Fruit fly (Drosophila melanogaster) whole organism, embryonic: ENCODE measurements around the gene CG11000.

Experiments
- Ada2b ChIP-seq: fragments of 200-800 bp; sonication (Bioruptor generic); IDR thresholded peaks from 2 replicates; pipeline ENCODE4 v1.3.6; 2022; ENCODE audit warnings: missing biosample characterization, missing genetic modification characterization
- Aef1 ChIP-seq: fragments of 200-800 bp; sonication (Bioruptor generic); IDR thresholded peaks from 3 replicates; pipeline ENCODE4 v1.3.6; 2022; ENCODE audit warnings: missing biosample characterization, missing genetic modification characterization
- CG10274 ChIP-seq: fragments of 200-800 bp; sonication (Bioruptor generic); optimal IDR thresholded peaks from 3 replicates; lab custom pipeline; 2017; ENCODE audit warnings: missing biosample characterization, mild to moderate bottlenecking, missing genetic modification characterization
- CG12769 ChIP-seq: fragments of 200-800 bp; sonication (Bioruptor generic); optimal IDR thresholded peaks from 2 replicates; lab custom pipeline; 2019; ENCODE audit warnings: missing biosample characterization, mild to moderate bottlenecking, missing genetic modification characterization, moderate library complexity
- CG16779 ChIP-seq: fragments of 200-800 bp; sonication (Bioruptor generic); IDR thresholded peaks from 2 replicates; pipeline ENCODE4 v1.3.6; 2022; ENCODE audit warnings: missing biosample characterization, missing genetic modification characterization
- CG16863 ChIP-seq: fragments of 200-800 bp; sonication (Bioruptor generic); optimal IDR thresholded peaks from 3 replicates; lab custom pipeline; 2016; ENCODE audit warnings: missing biosample characterization, missing genetic modification characterization
- CG18599 ChIP-seq: fragments of 200-800 bp; sonication (Bioruptor generic); optimal IDR thresholded peaks from 3 replicates; lab custom pipeline; 2017; ENCODE audit warnings: missing biosample characterization, missing genetic modification characterization, mild to moderate bottlenecking, moderate library complexity, missing genetic modification reagents
- CG34376 ChIP-seq: fragments of 200-800 bp; sonication (Bioruptor generic); optimal IDR thresholded peaks from 2 replicates; lab custom pipeline; 2018; ENCODE audit warnings: missing biosample characterization, mild to moderate bottlenecking, missing genetic modification characterization
- CG43689 ChIP-seq: fragments of 200-800 bp; sonication (Bioruptor generic); IDR thresholded peaks from 2 replicates; pipeline ENCODE4 v1.3.6; 2022; ENCODE audit warnings: missing biosample characterization, missing genetic modification characterization
- CG6175 ChIP-seq: fragments of 200-800 bp; sonication (Bioruptor generic); IDR thresholded peaks from 3 replicates; pipeline ENCODE4 v1.3.6; 2022; ENCODE audit warnings: missing biosample characterization, missing genetic modification characterization
- CG6854 ChIP-seq: fragments of 200-800 bp; sonication (Bioruptor generic); optimal IDR thresholded peaks from 3 replicates; lab custom pipeline; 2017; ENCODE audit warnings: missing biosample characterization, mild to moderate bottlenecking, missing genetic modification characterization
- CG8290 ChIP-seq, 3 experiments: fragments of 200-800 bp; sonication (Bioruptor generic); optimal IDR thresholded peaks; 2 replicates each; lab custom pipeline; 2016 to 2019; ENCODE audit warnings: missing biosample characterization in 3 of 3, missing genetic modification characterization in 3 of 3, mild to moderate bottlenecking in 2 of 3, moderate library complexity in 1 of 3
- CG9727 ChIP-seq: fragments of 200-800 bp; sonication (Bioruptor generic); optimal IDR thresholded peaks from 3 replicates; lab custom pipeline; 2017; ENCODE audit warnings: missing biosample characterization, mild to moderate bottlenecking, missing genetic modification characterization
- E2f2 ChIP-seq: fragments of 200-800 bp; sonication (Bioruptor generic); IDR thresholded peaks from 2 replicates; pipeline ENCODE4 v1.3.6; 2022; ENCODE audit warnings: missing biosample characterization, missing genetic modification characterization
- Ets65A ChIP-seq: fragments of 200-800 bp; sonication (Bioruptor generic); peaks from one replicate; lab custom pipeline; 2016; ENCODE audit warnings: missing biosample characterization, missing genetic modification characterization
- Fer1 ChIP-seq: fragments of 200-800 bp; sonication (Bioruptor generic); optimal IDR thresholded peaks from 2 replicates; lab custom pipeline; 2017; ENCODE audit warnings: missing biosample characterization, mild to moderate bottlenecking, missing genetic modification characterization
- HLH4C ChIP-seq: fragments of 200-800 bp; sonication (Bioruptor generic); IDR thresholded peaks from 3 replicates; pipeline ENCODE4 v1.3.6; 2022; ENCODE audit warnings: missing biosample characterization, missing genetic modification characterization; ENCODE audit not compliant: partially characterized antibody
- Lpt ChIP-seq: fragments of >200 bp; optimal IDR thresholded peaks from 2 replicates; lab custom pipeline; 2018; ENCODE audit warnings: missing biosample characterization, missing genetic modification characterization
- Med ChIP-seq: fragments of 200-800 bp; sonication (Bioruptor generic); peaks from one replicate; lab custom pipeline; 2016; ENCODE audit warnings: missing biosample characterization, missing genetic modification characterization, mild to moderate bottlenecking, inconsistent platforms, moderate library complexity
- Mrtf ChIP-seq: fragments of 200-800 bp; sonication (Bioruptor generic); IDR thresholded peaks from 3 replicates; pipeline ENCODE4 v1.3.6; 2022; ENCODE audit warnings: missing biosample characterization, missing genetic modification characterization
- Pdp1 ChIP-seq, 2 experiments: fragments of 200-800 bp; sonication (Bioruptor generic); optimal IDR thresholded peaks; 3 replicates each; lab custom pipeline; 2016; ENCODE audit warnings: missing biosample characterization in 2 of 2, missing genetic modification characterization in 2 of 2, mild to moderate bottlenecking in 1 of 2, moderate library complexity in 1 of 2
- Six4 ChIP-seq: fragments of 200-800 bp; sonication (Bioruptor generic); optimal IDR thresholded peaks from 2 replicates; lab custom pipeline; 2016; ENCODE audit warnings: missing biosample characterization, missing genetic modification characterization
- TFAM ChIP-seq: fragments of 200-800 bp; sonication (Bioruptor generic); optimal IDR thresholded peaks from 2 replicates; lab custom pipeline; 2017; ENCODE audit warnings: missing biosample characterization, missing genetic modification characterization, inconsistent platforms
- Taf1 ChIP-seq: fragments of 200-800 bp; sonication (Bioruptor generic); IDR thresholded peaks from 2 replicates; pipeline ENCODE4 v1.3.6; 2022; ENCODE audit warnings: missing biosample characterization, missing genetic modification characterization
- abd-A ChIP-seq: fragments of 200-800 bp; sonication (Bioruptor generic); optimal IDR thresholded peaks from 3 replicates; lab custom pipeline; 2019; ENCODE audit warnings: missing biosample characterization, mild to moderate bottlenecking, missing genetic modification characterization, moderate library complexity
- bab2 ChIP-seq: fragments of 200-800 bp; sonication (Bioruptor generic); optimal IDR thresholded peaks from 2 replicates; lab custom pipeline; 2016; ENCODE audit warnings: missing biosample characterization, missing genetic modification characterization
- chinmo ChIP-seq: fragments of 200-800 bp; sonication (Bioruptor generic); IDR thresholded peaks from 4 replicates; pipeline ENCODE4 v1.3.6; 2022; ENCODE audit warnings: missing biosample characterization, missing genetic modification characterization; ENCODE audit not compliant: partially characterized antibody
- cwo ChIP-seq: fragments of 200-800 bp; sonication (Bioruptor generic); optimal IDR thresholded peaks from 3 replicates; lab custom pipeline; 2017; ENCODE audit warnings: missing biosample characterization, missing genetic modification characterization, mild to moderate bottlenecking, moderate library complexity, missing genetic modification reagents
- dmrt11E ChIP-seq: fragments of 200-800 bp; sonication (Bioruptor generic); optimal IDR thresholded peaks from 3 replicates; lab custom pipeline; 2018; ENCODE audit warnings: missing biosample characterization, mild to moderate bottlenecking, missing genetic modification characterization, moderate library complexity
- exex ChIP-seq: fragments of 200-800 bp; sonication (Bioruptor generic); optimal IDR thresholded peaks from 4 replicates; lab custom pipeline; 2018; ENCODE audit warnings: missing biosample characterization, mild to moderate bottlenecking, missing genetic modification characterization, moderate library complexity
- grn ChIP-seq: fragments of 200-800 bp; sonication (Bioruptor generic); optimal IDR thresholded peaks from 3 replicates; lab custom pipeline; 2017; ENCODE audit warnings: missing biosample characterization, missing genetic modification characterization
- lab ChIP-seq: fragments of 200-800 bp; sonication (Bioruptor generic); optimal IDR thresholded peaks from 3 replicates; lab custom pipeline; 2017; ENCODE audit warnings: missing biosample characterization, missing genetic modification characterization, mild to moderate bottlenecking, moderate library complexity, missing genetic modification reagents
- lilli ChIP-seq: fragments of 200-800 bp; sonication (Bioruptor generic); optimal IDR thresholded peaks from 3 replicates; lab custom pipeline; 2016; ENCODE audit warnings: missing biosample characterization, missing genetic modification characterization
- mam ChIP-seq: fragments of 200-800 bp; sonication (Bioruptor generic); optimal IDR thresholded peaks from 3 replicates; lab custom pipeline; 2016; ENCODE audit warnings: missing biosample characterization, missing genetic modification characterization
- mirr ChIP-seq: fragments of 200-800 bp; sonication (Bioruptor generic); optimal IDR thresholded peaks from 3 replicates; lab custom pipeline; 2018; ENCODE audit warnings: missing biosample characterization, mild to moderate bottlenecking, missing genetic modification characterization
- rib ChIP-seq: fragments of 200-800 bp; sonication (Bioruptor generic); IDR thresholded peaks from 2 replicates; pipeline ENCODE4 v1.3.6; 2022; ENCODE audit warnings: missing biosample characterization, missing genetic modification characterization
- row ChIP-seq: fragments of 200-800 bp; sonication (Bioruptor generic); IDR thresholded peaks from 3 replicates; pipeline ENCODE4 v1.3.6; 2022; ENCODE audit warnings: missing biosample characterization, missing genetic modification characterization
- sens ChIP-seq: fragments of 200-800 bp; sonication (Bioruptor generic); peaks from one replicate; lab custom pipeline; 2016; ENCODE audit warnings: missing biosample characterization, missing genetic modification characterization
- sob ChIP-seq: fragments of 200-800 bp; sonication (Bioruptor generic); IDR thresholded peaks from 2 replicates; pipeline ENCODE4 v1.3.6; 2022; ENCODE audit warnings: missing biosample characterization, missing genetic modification characterization
- sug ChIP-seq: fragments of 200-800 bp; optimal IDR thresholded peaks from 2 replicates; lab custom pipeline; 2019; ENCODE audit warnings: missing biosample characterization, mild to moderate bottlenecking, missing genetic modification characterization, moderate library complexity

CG11000 gene

DNA sequence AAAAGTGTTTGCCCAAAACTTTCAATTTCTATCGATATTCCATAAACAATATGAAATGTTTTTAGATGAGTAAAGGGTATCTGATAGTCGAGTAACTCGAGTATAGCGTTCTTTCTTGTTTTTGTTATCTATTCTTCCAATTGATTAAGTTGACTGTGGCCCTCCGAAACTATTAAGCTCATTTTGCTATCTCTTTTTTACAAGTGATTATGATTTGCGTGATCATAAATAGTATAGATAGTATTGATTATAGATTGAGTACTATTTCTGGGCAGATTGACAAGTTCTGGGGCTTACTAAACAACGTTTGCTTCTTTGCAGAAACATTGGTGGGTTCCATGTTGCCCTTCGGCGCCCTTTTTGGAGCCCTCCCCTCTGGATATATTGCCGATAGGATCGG lies 34.4 kb downstream of the CG11000 start:
- TF ChIP-seq CG43689 (no peak), CG6854 (GFP tag; lab: Kevin White, UChicago) (no peak), CG6175 (GFP tag; lab: Robert Waterston, UW) (no peak), grn (GFP tag; lab: Kevin White, UChicago) (peak; percentile 49), rib (GFP tag; lab: Robert Waterston, UW) (no peak), sug (peak; percentile 2), HLH4C (GFP tag; lab: Robert Waterston, UW) (peak; percentile 50; the same call in 2 of the 3 replicates), exex (tag; lab: Kevin White, UChicago) (peak; percentile 84), Ada2b (GFP tag; lab: Robert Waterston, UW) (no peak), CG12769 (no peak), Six4 (GFP tag; lab: Kevin White, UChicago) (no peak), Taf1 (GFP tag; lab: Robert Waterston, UW) (no peak), bab2 (no peak), CG16779 (GFP tag; lab: Robert Waterston, UW) (no peak), mirr (GFP tag; lab: Kevin White, UChicago) (peak; percentile 68)

DNA sequence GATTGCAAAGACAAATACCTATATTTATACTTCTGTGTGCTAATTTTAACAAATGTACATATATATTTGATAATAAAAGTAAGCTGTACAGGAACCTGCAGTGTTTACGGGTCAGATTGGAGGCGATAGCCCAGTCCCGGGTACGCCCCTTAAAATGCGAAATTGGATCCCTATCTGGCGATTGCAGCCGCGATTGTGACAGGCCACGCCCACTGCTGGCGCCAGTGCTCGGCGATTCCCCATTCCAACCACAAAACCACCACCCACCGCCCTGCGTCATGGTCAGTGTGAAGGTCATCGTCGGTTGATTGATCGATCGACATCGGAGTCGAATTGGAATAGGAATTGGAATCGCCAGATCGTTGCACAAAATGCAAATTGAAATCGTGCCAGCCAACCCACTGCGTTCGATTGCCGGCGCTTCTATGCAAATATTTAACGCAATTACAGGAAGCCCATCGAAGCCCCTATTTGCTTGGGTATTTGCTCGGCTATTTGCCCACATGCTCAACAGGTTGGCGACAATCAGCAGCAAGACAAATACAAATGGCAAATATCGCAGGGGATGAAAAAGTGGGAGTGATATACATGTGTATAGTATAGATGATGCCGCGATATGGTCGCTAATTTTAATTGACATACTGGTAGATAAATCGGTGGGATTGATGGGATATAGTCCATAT lies 36.7 kb downstream of the CG11000 start:
- TF ChIP-seq abd-A (tag; lab: Kevin White, UChicago) (no peak), Ets65A (GFP tag; lab: Kevin White, UChicago) (peak; percentile 9), sens (GFP tag; lab: Kevin White, UChicago) (peak; percentile 69), Aef1 (0 out of 3 replicates have a peak, but pooled peaks have one; percentile 17), CG8290 (GFP tag; optimal IDR thresholded peaks at IDR 0.05; lab: Kevin White, UChicago) (no peak), CG8290 (tag; optimal IDR thresholded peaks at IDR 0.05; lab: Kevin White, UChicago) (peak in 1 of 2 experiments; percentile 16), lab (peak; percentile 22), CG18599 (GFP tag; lab: Kevin White, UChicago) (peak; percentile 5), CG12769 (no peak), Fer1 (no peak), CG9727 (GFP tag; lab: Kevin White, UChicago) (peak; percentile 3), Mrtf (GFP tag; lab: Robert Waterston, UW) (0 out of 3 replicates have a peak, but pooled peaks have one; percentile 33), sob (GFP tag; lab: Robert Waterston, UW) (0 out of 2 replicates have a peak, but pooled peaks have one; percentile 30), bab2 (peak; percentile 20), Med (GFP tag; lab: Kevin White, UChicago) (peak; percentile 38)

DNA sequence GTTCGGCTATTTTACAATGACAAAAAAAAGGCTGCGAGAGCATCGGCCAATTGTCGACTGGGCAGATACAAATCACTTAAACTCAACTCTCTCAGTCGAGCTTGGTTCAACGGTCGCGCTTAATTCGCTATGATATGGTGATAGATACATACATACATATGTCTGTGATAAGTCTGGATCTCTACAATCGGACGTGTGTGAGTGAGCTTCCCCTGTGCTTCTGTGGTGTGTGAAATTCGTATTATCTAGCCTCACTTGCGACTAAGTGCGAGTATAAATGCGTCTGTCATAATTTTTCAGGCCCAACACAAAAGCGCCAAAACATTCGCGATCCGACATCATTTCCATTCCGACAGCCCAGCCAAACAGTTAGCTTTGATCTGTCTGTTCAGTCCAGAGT lies 38.7 kb downstream of the CG11000 start, which contains the start of gene CG1213:
Gene CG1213 (plus strand): TSS at position 301 of the 400 bp plus-strand sequence.
- TF ChIP-seq E2f2 (GFP tag; lab: Robert Waterston, UW) (no peak), CG16863 (no peak), lilli (GFP tag; lab: Kevin White, UChicago) (no peak), row (GFP tag; lab: Robert Waterston, UW) (no peak)

DNA sequence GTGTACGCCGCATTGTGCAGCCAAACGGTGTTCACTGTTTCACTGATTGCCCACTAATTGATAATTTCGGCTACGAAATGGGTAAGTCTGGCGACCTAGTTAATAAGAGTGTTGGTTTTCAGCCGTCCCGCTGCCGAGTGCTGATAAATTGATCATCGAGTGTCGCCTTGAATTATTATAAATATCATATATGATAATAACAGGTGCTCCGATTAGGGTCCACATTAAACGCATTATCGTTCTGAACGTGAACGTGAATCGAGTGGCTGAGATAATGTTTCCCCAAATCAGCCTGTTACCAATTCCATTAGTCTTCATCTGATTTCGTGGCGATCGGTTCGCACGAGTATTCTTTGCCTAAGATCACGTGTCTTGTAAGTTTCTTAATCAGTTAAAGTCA lies 39.2 kb downstream of the CG11000 start:
- TF ChIP-seq CG34376 (peak; percentile 73), mam (GFP tag; lab: Kevin White, UChicago) (no peak), sug (peak; percentile 74), Pdp1 (GFP tag; optimal IDR thresholded peaks at IDR 0.05; lab: Kevin White, UChicago) (peak in 1 of 2 experiments; percentile 22), chinmo (0 out of 4 replicates have a peak, but pooled peaks have one; percentile 17), CG10274 (GFP tag; lab: Kevin White, UChicago) (no peak), dmrt11E (tag; lab: Kevin White, UChicago) (no peak), Lpt (no peak), exex (tag; lab: Kevin White, UChicago) (peak; percentile 96), Med (GFP tag; lab: Kevin White, UChicago) (peak; percentile 21), cwo (GFP tag; lab: Kevin White, UChicago) (peak; percentile 88), mirr (GFP tag; lab: Kevin White, UChicago) (peak; percentile 75), TFAM (GFP tag; lab: Kevin White, UChicago) (no peak), grn (GFP tag; lab: Kevin White, UChicago) (peak; percentile 82)
